Worm (Caenorhabditis elegans): ENCODE results near the gene lmd-5.

- no peak for TF ChIP-seq ama-1 (optimal IDR thresholded peaks at IDR 0.05)
- no peak for TF ChIP-seq ceh-48 (tag; optimal IDR thresholded peaks at IDR 0.05)
- no peak for TF ChIP-seq ceh-30 (tag; optimal IDR thresholded peaks at IDR 0.05)
- TF ChIP-seq mec-3 (tag; optimal IDR thresholded peaks at IDR 0.05; ENCODE audit: borderline replicate concordance), result no peak
- no peak for TF ChIP-seq hlh-15 (tag; optimal IDR thresholded peaks at IDR 0.05)
- TF ChIP-seq pha-4 (tag; optimal IDR thresholded peaks at IDR 0.05), result no peak
- no peak for TF ChIP-seq dmd-4 (tag; optimal IDR thresholded peaks at IDR 0.05; ENCODE audit: borderline replicate concordance)
Measured at ce11 chrV:7091287-7091686, 32.2 kb upstream of the lmd-5 start, which contains the start of gene nhr-286.
